Worm (Caenorhabditis elegans) whole organism, L2 larva: Measurements from ENCODE around the gene fbxa-169.

Experiments
- C34F6.9 ChIP-seq: fragments of 150-350 bp; optimal IDR thresholded peaks from 2 replicates; lab custom pipeline; 2014; ENCODE audit warnings: missing biosample characterization, missing genetic modification characterization
- F13H6.1 ChIP-seq: sonication (generic microtip); optimal IDR thresholded peaks from 2 replicates; lab custom pipeline; 2016; ENCODE audit warnings: missing genetic modification characterization, missing compliant biosample characterization
- R02D3.7 ChIP-seq: fragments of 150-350 bp; optimal IDR thresholded peaks from 2 replicates; lab custom pipeline; 2014; ENCODE audit warnings: missing biosample characterization, missing genetic modification characterization
- Y55F3AM.14 ChIP-seq: fragments of 200-800 bp; sonication (Bioruptor generic); optimal IDR thresholded peaks from 2 replicates; lab custom pipeline; 2018; ENCODE audit warnings: mild to moderate bottlenecking, missing genetic modification characterization, missing compliant biosample characterization
- ZK546.5 ChIP-seq: sonication (generic microtip); optimal IDR thresholded peaks from 2 replicates; lab custom pipeline; 2017; ENCODE audit warnings: missing biosample characterization, missing genetic modification characterization
- alr-1 ChIP-seq: fragments of 150-350 bp; optimal IDR thresholded peaks from 2 replicates; lab custom pipeline; 2014; ENCODE audit warnings: missing biosample characterization, missing genetic modification characterization
- aly-2 ChIP-seq: fragments of 150-350 bp; optimal IDR thresholded peaks from 2 replicates; lab custom pipeline; 2014; ENCODE audit warnings: missing biosample characterization, missing genetic modification characterization
- ama-1 ChIP-seq: fragments of 150-350 bp; optimal IDR thresholded peaks from 2 replicates; lab custom pipeline; 2018; ENCODE audit warnings: inconsistent platforms
- blmp-1 ChIP-seq: sonication (generic microtip); optimal IDR thresholded peaks from 2 replicates; lab custom pipeline; 2017; ENCODE audit warnings: missing genetic modification characterization, mild to moderate bottlenecking, missing compliant biosample characterization, antibody characterized with exemption, moderate library complexity; ENCODE audit not compliant: insufficient read depth
- ceh-16 ChIP-seq: fragments of 150-350 bp; optimal IDR thresholded peaks from 2 replicates; lab custom pipeline; 2014; ENCODE audit warnings: missing biosample characterization, missing genetic modification characterization
- ceh-82 ChIP-seq: fragments of 150-350 bp; optimal IDR thresholded peaks from 2 replicates; lab custom pipeline; 2014; ENCODE audit warnings: missing biosample characterization, missing genetic modification characterization
- crh-2 ChIP-seq: sonication (generic microtip); optimal IDR thresholded peaks from 2 replicates; lab custom pipeline; 2017; ENCODE audit warnings: missing biosample characterization, missing genetic modification characterization
- dmd-4 ChIP-seq: sonication (generic microtip); optimal IDR thresholded peaks from 2 replicates; lab custom pipeline; 2017; ENCODE audit warnings: missing biosample characterization, missing genetic modification characterization
- egl-27 ChIP-seq: sonication (generic microtip); optimal IDR thresholded peaks from 3 replicates; lab custom pipeline; 2017; ENCODE audit warnings: missing biosample characterization, missing genetic modification reagents, missing genetic modification characterization
- elt-1 ChIP-seq: fragments of 150-350 bp; optimal IDR thresholded peaks from 2 replicates; lab custom pipeline; 2014; ENCODE audit warnings: missing biosample characterization, missing genetic modification characterization
- fos-1 ChIP-seq: fragments of 150-350 bp; optimal IDR thresholded peaks from 2 replicates; lab custom pipeline; 2014; ENCODE audit warnings: missing biosample characterization, missing genetic modification characterization
- gmeb-1 ChIP-seq: fragments of 150-350 bp; optimal IDR thresholded peaks from 2 replicates; lab custom pipeline; 2014; ENCODE audit warnings: missing biosample characterization, missing genetic modification characterization
- lin-11 ChIP-seq: fragments of 150-350 bp; sonication (generic microtip); optimal IDR thresholded peaks from 2 replicates; lab custom pipeline; 2014; ENCODE audit warnings: missing biosample characterization, missing genetic modification characterization, inconsistent platforms, mixed read lengths
- lin-39 ChIP-seq: fragments of 150-350 bp; optimal IDR thresholded peaks from 2 replicates; lab custom pipeline; 2014; ENCODE audit warnings: missing biosample characterization, missing genetic modification reagents, missing genetic modification characterization
- lsy-2 ChIP-seq, 2 experiments: fragments of 150-350 bp in 1 of 2; sonication (generic microtip) in 1 of 2; optimal IDR thresholded peaks; 2 replicates each; lab custom pipeline; 2014 to 2017; ENCODE audit warnings: missing biosample characterization in 2 of 2, missing genetic modification characterization in 2 of 2
- mbf-1 ChIP-seq: sonication (generic microtip); optimal IDR thresholded peaks from 2 replicates; lab custom pipeline; 2017; ENCODE audit warnings: missing biosample characterization, missing genetic modification characterization
- nhr-10 ChIP-seq: sonication (generic microtip); optimal IDR thresholded peaks from 2 replicates; lab custom pipeline; 2017; ENCODE audit warnings: missing biosample characterization, missing genetic modification characterization
- nhr-11 ChIP-seq: fragments of 150-350 bp; optimal IDR thresholded peaks from 2 replicates; lab custom pipeline; 2014; ENCODE audit warnings: missing biosample characterization, missing genetic modification characterization
- nhr-12 ChIP-seq: fragments of 150-350 bp; optimal IDR thresholded peaks from 2 replicates; lab custom pipeline; 2014; ENCODE audit warnings: missing biosample characterization, missing genetic modification characterization
- nhr-129 ChIP-seq: fragments of 150-350 bp; optimal IDR thresholded peaks from 2 replicates; lab custom pipeline; 2014; ENCODE audit warnings: missing biosample characterization, missing genetic modification characterization
- nhr-21 ChIP-seq: fragments of 150-350 bp; optimal IDR thresholded peaks from 2 replicates; lab custom pipeline; 2014; ENCODE audit warnings: missing biosample characterization, missing genetic modification characterization
- nhr-23 ChIP-seq: fragments of 150-350 bp; optimal IDR thresholded peaks from 2 replicates; lab custom pipeline; 2014; ENCODE audit warnings: missing biosample characterization, missing genetic modification reagents, missing genetic modification characterization
- nhr-25 ChIP-seq: fragments of 150-350 bp; sonication (generic microtip); optimal IDR thresholded peaks from 3 replicates; lab custom pipeline; 2014; ENCODE audit warnings: missing biosample characterization, missing genetic modification characterization
- nhr-6 ChIP-seq: fragments of 150-350 bp; optimal IDR thresholded peaks from 2 replicates; lab custom pipeline; 2014; ENCODE audit warnings: missing biosample characterization, missing genetic modification characterization
- nhr-77 ChIP-seq: fragments of 150-350 bp; optimal IDR thresholded peaks from 2 replicates; lab custom pipeline; 2014; ENCODE audit warnings: missing biosample characterization, missing genetic modification characterization
- peb-1 ChIP-seq: fragments of 150-350 bp; optimal IDR thresholded peaks from 2 replicates; lab custom pipeline; 2014; ENCODE audit warnings: missing biosample characterization, missing genetic modification characterization
- sem-4 ChIP-seq: fragments of 150-350 bp; optimal IDR thresholded peaks from 2 replicates; lab custom pipeline; 2014; ENCODE audit warnings: missing biosample characterization, missing genetic modification reagents, missing genetic modification characterization
- sma-3 ChIP-seq: sonication (generic microtip); optimal IDR thresholded peaks from 2 replicates; lab custom pipeline; 2016; ENCODE audit warnings: missing genetic modification reagents, missing genetic modification characterization, missing compliant biosample characterization
- sma-9 ChIP-seq, 2 experiments: fragments of 150-350 bp in 1 of 2; sonication (generic microtip) in 1 of 2; optimal IDR thresholded peaks; 2 replicates each; lab custom pipeline; 2014 to 2016; ENCODE audit warnings: missing genetic modification characterization in 2 of 2, mild to moderate bottlenecking in 1 of 2, missing biosample characterization in 1 of 2, missing compliant biosample characterization in 1 of 2, missing genetic modification reagents in 1 of 2, moderate library complexity in 1 of 2
- snpc-4 ChIP-seq: fragments of 150-350 bp; optimal IDR thresholded peaks from 2 replicates; lab custom pipeline; 2014; ENCODE audit warnings: missing biosample characterization, missing genetic modification characterization
- unc-39 ChIP-seq: fragments of 150-350 bp; optimal IDR thresholded peaks from 2 replicates; lab custom pipeline; 2014; ENCODE audit warnings: missing biosample characterization, missing genetic modification characterization
- unc-62 ChIP-seq: fragments of 150-350 bp; optimal IDR thresholded peaks from 2 replicates; lab custom pipeline; 2014; ENCODE audit warnings: missing biosample characterization, missing genetic modification reagents, missing genetic modification characterization
- zag-1 ChIP-seq: fragments of 150-350 bp; optimal IDR thresholded peaks from 2 replicates; lab custom pipeline; 2014; ENCODE audit warnings: missing biosample characterization, missing genetic modification characterization
- ztf-11 ChIP-seq: sonication (generic microtip); optimal IDR thresholded peaks from 2 replicates; lab custom pipeline; 2017; ENCODE audit warnings: missing biosample characterization, missing genetic modification characterization
- ztf-4 ChIP-seq: fragments of 150-350 bp; optimal IDR thresholded peaks from 2 replicates; lab custom pipeline; 2014; ENCODE audit warnings: missing biosample characterization, missing genetic modification characterization

The fbxa-169 gene

ce11 chrII:13630690-13631089, 17.6 kb upstream of the fbxa-169 start, which contains the start of the genes gst-17 and gst-18:
gst-17 (minus strand) TSS chrII:13630790.
gst-18 (minus strand) TSS chrII:13630887.
- TF ChIP-seq Y55F3AM.14 (GFP tag; lab: Kevin White, UChicago) (no peak), ztf-11 (tag; lab: Kevin White, UChicago) (no peak), F13H6.1 (tag; lab: Kevin White, UChicago) (no peak), nhr-11 (tag; lab: Kevin White, UChicago) (no peak)
- TF ChIP-seq, all 48 proteins: peak for 0

ce11 chrII:13632238-13632637, 16.1 kb upstream of the fbxa-169 start, which contains the start of gene tag-10:
tag-10 (plus strand) TSS chrII:13632584.
- TF ChIP-seq sma-9 (GFP tag; optimal IDR thresholded peaks at IDR 0.05; lab: Kevin White, UChicago): peak; percentile 68
- TF ChIP-seq sma-9 (tag; optimal IDR thresholded peaks at IDR 0.05; lab: Kevin White, UChicago): no peak
- TF ChIP-seq ztf-4 (tag; lab: Kevin White, UChicago): no peak
- TF ChIP-seq dmd-4: no peak
- peak; percentile 69 for TF ChIP-seq nhr-129 (tag; lab: Kevin White, UChicago)
- TF ChIP-seq ztf-11 (tag; lab: Kevin White, UChicago): no peak
- peak; percentile 93 for TF ChIP-seq elt-1

- TF ChIP-seq lsy-2 (tag; optimal IDR thresholded peaks at IDR 0.05; lab: Kevin White, UChicago) (no peak), nhr-25 (peak; percentile 34), ama-1 (lab: Kevin White, UChicago) (peak; percentile 77), nhr-21 (peak; percentile 23), nhr-11 (tag; lab: Kevin White, UChicago) (no peak), blmp-1 (tag; lab: Kevin White, UChicago) (peak; percentile 8)
Observed at ce11 chrII:13636596-13636995, 11.7 kb upstream of the fbxa-169 start.

- TF ChIP-seq blmp-1 (tag; lab: Kevin White, UChicago) (no peak), ama-1 (lab: Kevin White, UChicago) (peak; percentile 19)
Observed at ce11 chrII:13637464-13637863, 10.9 kb upstream of the fbxa-169 start.

ce11 chrII:13637941-13638489, 10.3 kb upstream of the fbxa-169 start, which contains the start of gene phdh-1:
phdh-1 (minus strand) TSS chrII:13638480.
- TF ChIP-seq sma-9 (GFP tag; optimal IDR thresholded peaks at IDR 0.05; lab: Kevin White, UChicago) (peak; percentile 51), sma-9 (tag; optimal IDR thresholded peaks at IDR 0.05; lab: Kevin White, UChicago) (no peak), nhr-21 (no peak)

- no peak for TF ChIP-seq C34F6.9 (tag; lab: Kevin White, UChicago)
- TF ChIP-seq sem-4 (tag; lab: Kevin White, UChicago): no peak
- no peak for TF ChIP-seq lin-39 (tag; lab: Kevin White, UChicago)
- no peak for TF ChIP-seq nhr-10 (tag; lab: Kevin White, UChicago)
- peak; percentile 45 for TF ChIP-seq sma-3 (GFP tag; lab: Kevin White, UChicago)
- TF ChIP-seq gmeb-1 (tag; lab: Kevin White, UChicago): no peak
- peak; percentile 63 for TF ChIP-seq crh-2 (tag; lab: Kevin White, UChicago)
- TF ChIP-seq nhr-11 (tag; lab: Kevin White, UChicago): no peak
- peak; percentile 53 for TF ChIP-seq blmp-1 (tag; lab: Kevin White, UChicago)
- no peak for TF ChIP-seq nhr-77
- no peak for TF ChIP-seq dmd-4
- no peak for TF ChIP-seq nhr-6 (tag; lab: Kevin White, UChicago)
- peak; percentile 71 for TF ChIP-seq ceh-16
- TF ChIP-seq zag-1: no peak
- TF ChIP-seq R02D3.7 (tag; lab: Kevin White, UChicago): no peak
- peak; percentile 77 for TF ChIP-seq sma-9 (GFP tag; optimal IDR thresholded peaks at IDR 0.05; lab: Kevin White, UChicago)
- no peak for TF ChIP-seq sma-9 (tag; optimal IDR thresholded peaks at IDR 0.05; lab: Kevin White, UChicago)
- TF ChIP-seq mbf-1 (tag; lab: Kevin White, UChicago): no peak
- no peak for TF ChIP-seq lin-11 (tag; lab: Kevin White, UChicago)
- TF ChIP-seq alr-1: no peak
- TF ChIP-seq snpc-4: no peak
- TF ChIP-seq nhr-21: peak; percentile 74
- TF ChIP-seq ama-1 (lab: Kevin White, UChicago): no peak
- no peak for TF ChIP-seq aly-2
- peak; percentile 53 for TF ChIP-seq elt-1
- no peak for TF ChIP-seq peb-1
- peak; percentile 67 for TF ChIP-seq fos-1 (tag; lab: Kevin White, UChicago)
- TF ChIP-seq unc-62 (GFP tag; lab: Kevin White, UChicago): no peak
- TF ChIP-seq egl-27 (tag; lab: Kevin White, UChicago): no peak
- no peak for TF ChIP-seq nhr-12 (tag; lab: Kevin White, UChicago)
- peak; percentile 51 for TF ChIP-seq F13H6.1 (tag; lab: Kevin White, UChicago)
- no peak for TF ChIP-seq ceh-82 (tag; lab: Kevin White, UChicago)
- no peak for TF ChIP-seq ZK546.5
- TF ChIP-seq unc-39 (tag; lab: Kevin White, UChicago): no peak
- TF ChIP-seq ztf-4 (tag; lab: Kevin White, UChicago): no peak
- peak; percentile 86 for TF ChIP-seq nhr-25
- TF ChIP-seq nhr-23: no peak
Observed at ce11 chrII:13638576-13638975, 9.8 kb upstream of the fbxa-169 start.
